Worm (Caenorhabditis elegans): ENCODE results near the gene lido-8.

lido-8 gene

ce11 chrII:2967064-2967463, 29.8 kb upstream of the lido-8 start:
- no peak for TF ChIP-seq med-1 (GFP tag; optimal IDR thresholded peaks at IDR 0.05; ENCODE audit: insufficient read depth)
- no peak for TF ChIP-seq cog-1 (tag; optimal IDR thresholded peaks at IDR 0.05)

- TF ChIP-seq med-1 (GFP tag; optimal IDR thresholded peaks at IDR 0.05; ENCODE audit: insufficient read depth) (no peak), T22C8.4 (GFP tag; IDR thresholded peaks at IDR 0.05) (no peak), ref-1 (GFP tag; conservative IDR thresholded peaks at IDR 0.05) (0 out of 2 replicates have a peak, but pooled peaks have one; percentile 11), flt-1 (GFP tag; IDR thresholded peaks at IDR 0.05) (peak; percentile 79), cog-1 (tag; optimal IDR thresholded peaks at IDR 0.05) (peak; percentile 67), klf-2 (GFP tag; conservative IDR thresholded peaks at IDR 0.05) (no peak), tab-1 (GFP tag; IDR thresholded peaks at IDR 0.05) (no peak), ztf-23 (GFP tag; IDR thresholded peaks at IDR 0.05) (peak; percentile 68; the same call in 1 of the 2 replicates), ztf-29 (GFP tag; IDR thresholded peaks at IDR 0.05) (no peak)
Measured at ce11 chrII:2973940-2974402, 22.9 kb upstream of the lido-8 start.

ce11 chrII:2975561-2976230, 21.1 kb upstream of the lido-8 start:
- TF ChIP-seq ztf-23 (GFP tag; IDR thresholded peaks at IDR 0.05) (no peak), klf-2 (GFP tag; conservative IDR thresholded peaks at IDR 0.05) (no peak), cog-1 (tag; optimal IDR thresholded peaks at IDR 0.05) (no peak), tab-1 (GFP tag; IDR thresholded peaks at IDR 0.05) (no peak), T22C8.4 (GFP tag; IDR thresholded peaks at IDR 0.05) (no peak), flt-1 (GFP tag; IDR thresholded peaks at IDR 0.05) (no peak), ztf-29 (GFP tag; IDR thresholded peaks at IDR 0.05) (no peak), med-1 (GFP tag; optimal IDR thresholded peaks at IDR 0.05; ENCODE audit: insufficient read depth) (no peak), ref-1 (GFP tag; conservative IDR thresholded peaks at IDR 0.05) (no peak)

- no peak for TF ChIP-seq ref-1 (GFP tag; conservative IDR thresholded peaks at IDR 0.05)
Measured at ce11 chrII:2976597-2976996, 20.2 kb upstream of the lido-8 start, which contains the start of gene nhr-88. Gene nhr-88 (plus strand): TSS chrII:2976639.

ce11 chrII:2977652-2978051, 19.2 kb upstream of the lido-8 start:
- TF ChIP-seq ztf-23 (GFP tag; IDR thresholded peaks at IDR 0.05) (no peak), cog-1 (tag; optimal IDR thresholded peaks at IDR 0.05) (no peak), T22C8.4 (GFP tag; IDR thresholded peaks at IDR 0.05) (no peak), ref-1 (GFP tag; conservative IDR thresholded peaks at IDR 0.05) (no peak), flt-1 (GFP tag; IDR thresholded peaks at IDR 0.05) (no peak)

ce11 chrII:2979061-2979460, 17.8 kb upstream of the lido-8 start:
- TF ChIP-seq T22C8.4 (GFP tag; IDR thresholded peaks at IDR 0.05) = no peak
- no peak for TF ChIP-seq ref-1 (GFP tag; conservative IDR thresholded peaks at IDR 0.05)
- TF ChIP-seq med-1 (GFP tag; optimal IDR thresholded peaks at IDR 0.05; ENCODE audit: insufficient read depth) = no peak
- peak; percentile 47; the same call in 1 of the 2 replicates for TF ChIP-seq ztf-29 (GFP tag; IDR thresholded peaks at IDR 0.05)

- TF ChIP-seq med-1 (GFP tag; optimal IDR thresholded peaks at IDR 0.05; ENCODE audit: insufficient read depth) = no peak
Measured at ce11 chrII:2984383-2984782, 12.4 kb upstream of the lido-8 start.

ce11 chrII:2985446-2985845, 11.4 kb upstream of the lido-8 start:
- 0 out of 2 replicates have a peak, but pooled peaks have one; percentile 58 for TF ChIP-seq tab-1 (GFP tag; IDR thresholded peaks at IDR 0.05)
- no peak for TF ChIP-seq T22C8.4 (GFP tag; IDR thresholded peaks at IDR 0.05)
- no peak for TF ChIP-seq ref-1 (GFP tag; conservative IDR thresholded peaks at IDR 0.05)

- TF ChIP-seq cog-1 (tag; optimal IDR thresholded peaks at IDR 0.05) (no peak), klf-2 (GFP tag; conservative IDR thresholded peaks at IDR 0.05) (no peak), ztf-29 (GFP tag; IDR thresholded peaks at IDR 0.05) (no peak)
Measured at ce11 chrII:2985935-2986498, 10.8 kb upstream of the lido-8 start.

ce11 chrII:2987122-2987556, 9.7 kb upstream of the lido-8 start:
- TF ChIP-seq ref-1 (GFP tag; conservative IDR thresholded peaks at IDR 0.05) (no peak), ztf-29 (GFP tag; IDR thresholded peaks at IDR 0.05) (no peak), klf-2 (GFP tag; conservative IDR thresholded peaks at IDR 0.05) (0 out of 2 replicates have a peak, but pooled peaks have one; percentile 12)

- no peak for TF ChIP-seq med-1 (GFP tag; optimal IDR thresholded peaks at IDR 0.05; ENCODE audit: insufficient read depth)
- TF ChIP-seq cog-1 (tag; optimal IDR thresholded peaks at IDR 0.05) = no peak
- no peak for TF ChIP-seq klf-2 (GFP tag; conservative IDR thresholded peaks at IDR 0.05)
- TF ChIP-seq T22C8.4 (GFP tag; IDR thresholded peaks at IDR 0.05) = no peak
- TF ChIP-seq tab-1 (GFP tag; IDR thresholded peaks at IDR 0.05) = no peak
- no peak for TF ChIP-seq ref-1 (GFP tag; conservative IDR thresholded peaks at IDR 0.05)
- no peak for TF ChIP-seq ztf-29 (GFP tag; IDR thresholded peaks at IDR 0.05)
- TF ChIP-seq ztf-23 (GFP tag; IDR thresholded peaks at IDR 0.05) = peak; percentile 59; the same call in 1 of the 2 replicates
- no peak; the same call in 1 of the 2 replicates for TF ChIP-seq flt-1 (GFP tag; IDR thresholded peaks at IDR 0.05)
Measured at ce11 chrII:2987854-2988350, 8.9 kb upstream of the lido-8 start, which contains the start of gene lido-7. Gene lido-7 (plus strand): TSS chrII:2988300.

All from whole organism, midembryonic.